Worm (Caenorhabditis elegans): ENCODE results near the gene nep-9.

Gene nep-9

ce11 chrII:3346328-3346780 lies 52.8 kb downstream of the nep-9 start, which contains the start of gene bath-30:
bath-30 (minus strand) TSS chrII:3346378.
- TF ChIP-seq bed-3 (GFP tag; optimal IDR thresholded peaks at IDR 0.05) (no peak), ceh-39 (tag; optimal IDR thresholded peaks at IDR 0.05) (no peak), elt-1 (tag; optimal IDR thresholded peaks at IDR 0.05; ENCODE audit: borderline replicate concordance, insufficient read depth) (no peak), nhr-28 (tag; optimal IDR thresholded peaks at IDR 0.05) (no peak), ztf-11 (tag; optimal IDR thresholded peaks at IDR 0.05) (no peak), M03D4.4 (tag; optimal IDR thresholded peaks at IDR 0.05) (no peak), elt-3 (tag; optimal IDR thresholded peaks at IDR 0.05) (no peak), mls-2 (tag; optimal IDR thresholded peaks at IDR 0.05) (no peak), unc-120 (tag; optimal IDR thresholded peaks at IDR 0.05; ENCODE audit: poor library complexity, severe bottlenecking) (no peak), lin-13 (tag; optimal IDR thresholded peaks at IDR 0.05) (no peak), sptf-1 (tag; optimal IDR thresholded peaks at IDR 0.05) (no peak)

Measured in whole organism, mixed stage, embryonic.